Fruit fly (Drosophila melanogaster) S2 (cell line): ENCODE data around the gene Chmp1.

Source experiments
- CG8478 ChIP-seq: fragments of >200 bp; optimal IDR thresholded peaks from 2 replicates; lab custom pipeline; 2018
- CTCF ChIP-seq, 2 experiments: fragments of >200 bp; optimal IDR thresholded peaks; 2 replicates each; lab custom pipeline; 2018

- TF ChIP-seq CTCF (optimal IDR thresholded peaks at IDR 0.05; lab: Kevin White, UChicago) (no peak), CG8478 (lab: Kevin White, UChicago) (no peak)
These were observed 11.7 kb downstream of the Chmp1 start for dm6 chr3L:18672203-18672602.
